Fruit fly (Drosophila melanogaster) whole organism, embryonic: ENCODE results near the gene CG43779.

Experiments used
- Antp ChIP-seq: fragments of 200-800 bp; sonication (Bioruptor generic); optimal IDR thresholded peaks from 3 replicates; lab custom pipeline; 2016; ENCODE audit warnings: missing biosample characterization, missing genetic modification characterization
- Atf-2 ChIP-seq: fragments of 200-800 bp; sonication (Bioruptor generic); optimal IDR thresholded peaks from 2 replicates; lab custom pipeline; 2016; ENCODE audit warnings: missing biosample characterization, missing genetic modification characterization
- Bdp1 ChIP-seq: fragments of 200-800 bp; sonication (Bioruptor generic); optimal IDR thresholded peaks from 3 replicates; lab custom pipeline; 2016; ENCODE audit warnings: missing biosample characterization, missing genetic modification characterization
- CG11723 ChIP-seq: fragments of 200-800 bp; sonication (Bioruptor generic); optimal IDR thresholded peaks from 2 replicates; lab custom pipeline; 2017; ENCODE audit warnings: missing biosample characterization, mild to moderate bottlenecking, missing genetic modification characterization
- CG13123 ChIP-seq: fragments of 200-800 bp; sonication (Bioruptor generic); optimal IDR thresholded peaks from 2 replicates; lab custom pipeline; 2016; ENCODE audit warnings: missing biosample characterization, missing genetic modification characterization
- CG15514 ChIP-seq: fragments of 200-800 bp; sonication (Bioruptor generic); optimal IDR thresholded peaks from 3 replicates; lab custom pipeline; 2017; ENCODE audit warnings: missing biosample characterization, missing genetic modification characterization, mild to moderate bottlenecking, moderate library complexity, missing genetic modification reagents
- CG1602 ChIP-seq: fragments of 200-800 bp; sonication (Bioruptor generic); optimal IDR thresholded peaks from 3 replicates; lab custom pipeline; 2016; ENCODE audit warnings: missing biosample characterization, missing genetic modification characterization
- CG2202 ChIP-seq: fragments of 200-800 bp; sonication (Bioruptor generic); optimal IDR thresholded peaks from 2 replicates; lab custom pipeline; 2018; ENCODE audit warnings: missing biosample characterization, mild to moderate bottlenecking, missing genetic modification characterization
- CG31224 ChIP-seq: fragments of 200-800 bp; sonication (Bioruptor generic); IDR thresholded peaks from 2 replicates; pipeline ENCODE4 v1.3.6; 2022; ENCODE audit warnings: missing biosample characterization, missing genetic modification characterization
- CG31388 ChIP-seq: fragments of 200-800 bp; sonication (Bioruptor generic); optimal IDR thresholded peaks from 2 replicates; lab custom pipeline; 2016; ENCODE audit warnings: missing biosample characterization, missing genetic modification characterization
- CG31441 ChIP-seq: fragments of 200-800 bp; sonication (Bioruptor generic); IDR thresholded peaks from 2 replicates; pipeline ENCODE4 v1.3.6; 2022; ENCODE audit warnings: missing biosample characterization, missing genetic modification characterization
- CG3163 ChIP-seq: fragments of 200-800 bp; sonication (Bioruptor generic); optimal IDR thresholded peaks from 3 replicates; lab custom pipeline; 2016; ENCODE audit warnings: missing biosample characterization, missing genetic modification characterization
- CG33557 ChIP-seq: fragments of 200-800 bp; sonication (Bioruptor generic); optimal IDR thresholded peaks from 2 replicates; lab custom pipeline; 2019; ENCODE audit warnings: missing biosample characterization, mild to moderate bottlenecking, missing genetic modification characterization, moderate library complexity
- CG4328 ChIP-seq: fragments of 200-800 bp; sonication (Bioruptor generic); optimal IDR thresholded peaks from 3 replicates; lab custom pipeline; 2017; ENCODE audit warnings: missing biosample characterization, missing genetic modification reagents, missing genetic modification characterization
- CG4360 ChIP-seq: fragments of 200-800 bp; sonication (Bioruptor generic); IDR thresholded peaks from 2 replicates; pipeline ENCODE4 v1.3.6; 2022; ENCODE audit warnings: missing biosample characterization, missing genetic modification characterization
- CG43689 ChIP-seq: fragments of 200-800 bp; sonication (Bioruptor generic); IDR thresholded peaks from 2 replicates; pipeline ENCODE4 v1.3.6; 2022; ENCODE audit warnings: missing biosample characterization, missing genetic modification characterization
- CG4707 ChIP-seq: fragments of 200-800 bp; sonication (Bioruptor generic); optimal IDR thresholded peaks from 2 replicates; lab custom pipeline; 2018; ENCODE audit warnings: missing biosample characterization, mild to moderate bottlenecking, missing genetic modification characterization, moderate library complexity
- CG6683 ChIP-seq: fragments of 200-800 bp; sonication (Bioruptor generic); optimal IDR thresholded peaks from 2 replicates; lab custom pipeline; 2017; ENCODE audit warnings: missing biosample characterization, mild to moderate bottlenecking, missing genetic modification characterization, missing genetic modification reagents
- CG7928 ChIP-seq: fragments of 200-800 bp; sonication (Bioruptor generic); optimal IDR thresholded peaks from 2 replicates; lab custom pipeline; 2017; ENCODE audit warnings: missing biosample characterization, mild to moderate bottlenecking, missing genetic modification characterization
- CG8924 ChIP-seq: fragments of 200-800 bp; optimal IDR thresholded peaks from 3 replicates; lab custom pipeline; 2019; ENCODE audit warnings: missing biosample characterization, mild to moderate bottlenecking, missing genetic modification characterization, moderate library complexity
- Fer1 ChIP-seq: fragments of 200-800 bp; sonication (Bioruptor generic); optimal IDR thresholded peaks from 2 replicates; lab custom pipeline; 2017; ENCODE audit warnings: missing biosample characterization, mild to moderate bottlenecking, missing genetic modification characterization
- H2.0 ChIP-seq: fragments of 200-800 bp; sonication (Bioruptor generic); IDR thresholded peaks from 2 replicates; pipeline ENCODE4 v1.3.6; 2022; ENCODE audit warnings: missing biosample characterization, missing genetic modification characterization
- Hand ChIP-seq: fragments of 200-800 bp; sonication (Bioruptor generic); optimal IDR thresholded peaks from 2 replicates; lab custom pipeline; 2017; ENCODE audit warnings: mild to moderate bottlenecking, missing biosample characterization, missing genetic modification reagents, missing genetic modification characterization
- HmgD ChIP-seq: fragments of 200-800 bp; sonication (Bioruptor generic); optimal IDR thresholded peaks from 3 replicates; lab custom pipeline; 2016; ENCODE audit warnings: missing biosample characterization, missing genetic modification characterization
- Jarid2 ChIP-seq: fragments of 200-800 bp; sonication (Bioruptor generic); optimal IDR thresholded peaks from 3 replicates; lab custom pipeline; 2017; ENCODE audit warnings: mild to moderate bottlenecking, missing biosample characterization, missing genetic modification reagents, missing genetic modification characterization
- Nf-YC ChIP-seq: fragments of 200-800 bp; optimal IDR thresholded peaks from 3 replicates; lab custom pipeline; 2019; ENCODE audit warnings: missing biosample characterization, mild to moderate bottlenecking, missing genetic modification characterization, moderate library complexity
- Spps ChIP-seq: fragments of 200-800 bp; sonication (Bioruptor generic); optimal IDR thresholded peaks from 2 replicates; lab custom pipeline; 2018; ENCODE audit warnings: missing biosample characterization, mild to moderate bottlenecking, missing genetic modification characterization
- ase ChIP-seq: fragments of 200-800 bp; sonication (Bioruptor generic); IDR thresholded peaks from 3 replicates; pipeline ENCODE4 v1.3.6; 2022; ENCODE audit warnings: missing biosample characterization, missing genetic modification characterization
- bcd ChIP-seq: fragments of 200-800 bp; sonication (Bioruptor generic); optimal IDR thresholded peaks from 2 replicates; lab custom pipeline; 2017; ENCODE audit warnings: missing biosample characterization, mild to moderate bottlenecking, missing genetic modification characterization
- emc ChIP-seq: fragments of 200-800 bp; sonication (Bioruptor generic); optimal IDR thresholded peaks from 2 replicates; lab custom pipeline; 2016; ENCODE audit warnings: missing biosample characterization, missing genetic modification characterization
- ems ChIP-seq: fragments of 200-800 bp; sonication (Bioruptor generic); optimal IDR thresholded peaks from 3 replicates; lab custom pipeline; 2016; ENCODE audit warnings: missing biosample characterization, missing genetic modification characterization
- ewg ChIP-seq: fragments of 200-800 bp; sonication (Bioruptor generic); optimal IDR thresholded peaks from 3 replicates; lab custom pipeline; 2017; ENCODE audit warnings: mild to moderate bottlenecking, missing biosample characterization, missing genetic modification reagents, missing genetic modification characterization
- exex ChIP-seq: fragments of 200-800 bp; sonication (Bioruptor generic); optimal IDR thresholded peaks from 4 replicates; lab custom pipeline; 2018; ENCODE audit warnings: missing biosample characterization, mild to moderate bottlenecking, missing genetic modification characterization, moderate library complexity
- gfzf ChIP-seq: fragments of 200-800 bp; sonication (Bioruptor generic); optimal IDR thresholded peaks from 2 replicates; lab custom pipeline; 2016; ENCODE audit warnings: missing biosample characterization, mild to moderate bottlenecking, missing genetic modification characterization, moderate library complexity
- grn ChIP-seq: fragments of 200-800 bp; sonication (Bioruptor generic); optimal IDR thresholded peaks from 3 replicates; lab custom pipeline; 2017; ENCODE audit warnings: missing biosample characterization, missing genetic modification characterization
- hkb ChIP-seq, 2 experiments: fragments of 200-800 bp in 1 of 2; fragments of >200 bp in 1 of 2; sonication (Bioruptor generic) in 1 of 2; IDR thresholded peaks in 1 of 2; optimal IDR thresholded peaks in 1 of 2; 2 replicates each; pipeline versions ENCODE4 v1.3.6 to Lab custom; 2017 to 2022; ENCODE audit warnings: missing biosample characterization in 1 of 2, missing genetic modification characterization in 1 of 2
- inv ChIP-seq: fragments of 200-800 bp; sonication (Bioruptor generic); IDR thresholded peaks from 2 replicates; pipeline ENCODE4 v1.3.6; 2022; ENCODE audit warnings: missing biosample characterization, missing genetic modification characterization; ENCODE audit not compliant: partially characterized antibody
- jigr1 ChIP-seq: fragments of 200-800 bp; sonication (Bioruptor generic); IDR thresholded peaks from 3 replicates; pipeline ENCODE4 v1.3.6; 2022; ENCODE audit warnings: missing biosample characterization, missing genetic modification characterization
- mld ChIP-seq: fragments of 200-800 bp; sonication (Bioruptor generic); IDR thresholded peaks from 3 replicates; pipeline ENCODE4 v1.3.6; 2022; ENCODE audit warnings: missing biosample characterization, missing genetic modification characterization; ENCODE audit not compliant: partially characterized antibody
- nmo ChIP-seq: fragments of 200-800 bp; sonication (Bioruptor generic); optimal IDR thresholded peaks from 2 replicates; lab custom pipeline; 2018; ENCODE audit warnings: missing biosample characterization, mild to moderate bottlenecking, missing genetic modification characterization, moderate library complexity
- prd ChIP-seq, 3 experiments: fragments of >200 bp in 2 of 3; fragments of 200-800 bp in 1 of 3; sonication (Bioruptor generic) in 1 of 3; optimal IDR thresholded peaks in 2 of 3; IDR thresholded peaks in 1 of 3; 2 replicates in 2 of 3; 3 replicates in 1 of 3; pipeline versions ENCODE4 v1.3.6 to Lab custom; 2017 to 2022; ENCODE audit warnings: missing biosample characterization in 1 of 3, missing genetic modification characterization in 1 of 3
- seq ChIP-seq: fragments of 200-800 bp; sonication (Bioruptor generic); IDR thresholded peaks from 2 replicates; pipeline ENCODE4 v1.3.6; 2022; ENCODE audit warnings: missing biosample characterization, missing genetic modification characterization
- sima ChIP-seq: fragments of 200-800 bp; sonication (Bioruptor generic); optimal IDR thresholded peaks from 2 replicates; lab custom pipeline; 2016; ENCODE audit warnings: missing biosample characterization, missing genetic modification characterization
- sisA ChIP-seq: fragments of 200-800 bp; sonication (Bioruptor generic); IDR thresholded peaks from 2 replicates; pipeline ENCODE4 v1.3.6; 2022; ENCODE audit warnings: missing biosample characterization, missing genetic modification characterization
- ssp ChIP-seq: fragments of 200-800 bp; sonication (Bioruptor generic); IDR thresholded peaks from 2 replicates; pipeline ENCODE4 v1.3.6; 2022; ENCODE audit warnings: missing biosample characterization, missing genetic modification characterization
- stwl ChIP-seq: fragments of 200-800 bp; sonication (Bioruptor generic); optimal IDR thresholded peaks from 3 replicates; lab custom pipeline; 2018; ENCODE audit warnings: missing biosample characterization, mild to moderate bottlenecking, missing genetic modification characterization, moderate library complexity
- tll ChIP-seq, 2 experiments: fragments of 200-800 bp in 1 of 2; fragments of >200 bp in 1 of 2; sonication (Bioruptor generic) in 1 of 2; optimal IDR thresholded peaks; 2 replicates each; lab custom pipeline; 2017 to 2019; ENCODE audit warnings: missing biosample characterization in 2 of 2, missing genetic modification characterization in 2 of 2, mild to moderate bottlenecking in 1 of 2, moderate library complexity in 1 of 2
- trem ChIP-seq: fragments of 200-800 bp; optimal IDR thresholded peaks from 3 replicates; lab custom pipeline; 2019; ENCODE audit warnings: missing biosample characterization, mild to moderate bottlenecking, missing genetic modification characterization, moderate library complexity
- tx ChIP-seq: fragments of 200-800 bp; sonication (Bioruptor generic); optimal IDR thresholded peaks from 2 replicates; lab custom pipeline; 2016; ENCODE audit warnings: missing biosample characterization, missing genetic modification characterization
- zf30C ChIP-seq: fragments of 200-800 bp; sonication (Bioruptor generic); optimal IDR thresholded peaks from 3 replicates; lab custom pipeline; 2018; ENCODE audit warnings: missing biosample characterization, mild to moderate bottlenecking, missing genetic modification characterization

CG43779 gene

DNA sequence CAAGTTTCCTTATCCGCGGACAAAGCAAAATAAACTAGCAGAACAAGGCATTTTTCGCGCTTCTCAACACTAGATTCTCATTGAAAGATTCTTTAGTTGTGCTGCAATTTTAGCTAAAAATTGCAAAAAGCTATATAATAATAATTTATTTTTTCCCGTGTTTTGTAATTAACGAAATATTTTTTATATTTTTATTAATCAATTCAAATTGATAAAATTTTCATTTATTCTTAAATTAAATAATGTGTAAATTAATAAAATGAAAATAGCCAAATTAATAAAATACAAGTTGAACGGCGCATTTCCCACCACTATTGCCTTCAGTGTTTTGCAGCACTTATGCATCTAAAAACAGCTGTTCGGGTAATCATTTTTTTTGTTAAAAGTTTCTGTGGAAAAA lies 20.1 kb downstream of the CG43779 start, which contains the start of the genes Drep4 and Uvrag (continued):
- TF ChIP-seq seq (GFP tag; lab: Robert Waterston, UW) (no peak), emc (no peak), grn (no peak), CG4707 (GFP tag; lab: Kevin White, UChicago) (no peak), Antp (GFP tag; lab: Kevin White, UChicago) (no peak), CG2202 (no peak), CG31224 (no peak), stwl (tag; lab: Kevin White, UChicago) (peak; percentile 75), CG1602 (peak; percentile 55), ems (no peak), Spps (tag; lab: Kevin White, UChicago) (peak; percentile 27), sima (GFP tag; lab: Kevin White, UChicago) (no peak), HmgD (GFP tag; lab: Kevin White, UChicago) (no peak), CG7928 (GFP tag; lab: Kevin White, UChicago) (no peak), CG11723 (GFP tag; lab: Kevin White, UChicago) (peak; percentile 17), CG6683 (GFP tag; lab: Kevin White, UChicago) (no peak), prd (optimal IDR thresholded peaks at IDR 0.05; lab: Kevin White, UChicago) (no peak), prd (GFP tag; IDR thresholded peaks at IDR 0.05; lab: Robert Waterston, UW) (peak; percentile 59; the same call in 1 of the 3 replicates), ssp (GFP tag; lab: Robert Waterston, UW) (peak; percentile 54), gfzf (GFP tag; lab: Kevin White, UChicago) (no peak), CG8924 (tag; lab: Kevin White, UChicago) (no peak), mld (GFP tag; lab: Robert Waterston, UW) (no peak), Fer1 (GFP tag; lab: Kevin White, UChicago) (no peak), CG33557 (GFP tag; lab: Kevin White, UChicago) (peak; percentile 59), CG3163 (no peak), ewg (GFP tag; lab: Kevin White, UChicago) (peak; percentile 47), exex (tag; lab: Kevin White, UChicago) (no peak), zf30C (GFP tag; lab: Kevin White, UChicago) (no peak), CG13123 (peak; percentile 58), CG31441 (GFP tag; lab: Robert Waterston, UW) (no peak), bcd (no peak), trem (tag; lab: Kevin White, UChicago) (peak; percentile 67), Jarid2 (GFP tag; lab: Kevin White, UChicago) (no peak), CG4328 (GFP tag; lab: Kevin White, UChicago) (peak; percentile 55), sisA (GFP tag; lab: Robert Waterston, UW) (no peak), inv (GFP tag; lab: Robert Waterston, UW) (no peak), Atf-2 (GFP tag; lab: Kevin White, UChicago) (no peak), tll (GFP tag; optimal IDR thresholded peaks at IDR 0.05; lab: Kevin White, UChicago) (peak in 1 of 2 experiments; percentile 12), Hand (GFP tag; lab: Kevin White, UChicago) (no peak), CG31388 (GFP tag; lab: Kevin White, UChicago) (no peak), CG15514 (GFP tag; lab: Kevin White, UChicago) (peak; percentile 46), Nf-YC (tag; lab: Kevin White, UChicago) (no peak), jigr1 (GFP tag; lab: Robert Waterston, UW) (no peak), CG4360 (GFP tag; lab: Robert Waterston, UW) (no peak), Bdp1 (GFP tag; lab: Kevin White, UChicago) (no peak), nmo (GFP tag; lab: Kevin White, UChicago) (peak; percentile 80), ase (GFP tag; lab: Robert Waterston, UW) (no peak), tx (GFP tag; lab: Kevin White, UChicago) (no peak), hkb (optimal IDR thresholded peaks at IDR 0.05; lab: Kevin White, UChicago) (no peak), hkb (GFP tag; IDR thresholded peaks at IDR 0.05; lab: Robert Waterston, UW) (no peak), CG43689 (no peak), H2.0 (no peak)
